Fruit fly (Drosophila melanogaster) whole organism, embryonic: Measurements from ENCODE around the gene SCaMC.

ENCODE experiments used
- Awh ChIP-seq: fragments of 200-800 bp; sonication (Bioruptor generic); IDR thresholded peaks from 2 replicates; pipeline ENCODE4, ENCODE4 v1.3.6; 2022; ENCODE audit warnings: missing biosample characterization, missing genetic modification characterization
- CG10274 ChIP-seq: fragments of 200-800 bp; sonication (Bioruptor generic); optimal IDR thresholded peaks from 3 replicates; lab custom pipeline; 2017; ENCODE audit warnings: missing biosample characterization, mild to moderate bottlenecking, missing genetic modification characterization
- CG10321 ChIP-seq: fragments of 200-800 bp; sonication (Bioruptor generic); IDR thresholded peaks from 2 replicates; pipeline ENCODE4 v1.3.6; 2022; ENCODE audit warnings: missing biosample characterization, missing genetic modification characterization
- CG10543 ChIP-seq: fragments of 200-800 bp; sonication (Bioruptor generic); optimal IDR thresholded peaks from 3 replicates; lab custom pipeline; 2017; ENCODE audit warnings: missing biosample characterization, mild to moderate bottlenecking, missing genetic modification characterization, moderate library complexity
- CG10979 ChIP-seq: fragments of 200-800 bp; sonication (Bioruptor generic); optimal IDR thresholded peaks from 2 replicates; lab custom pipeline; 2018; ENCODE audit warnings: missing biosample characterization, mild to moderate bottlenecking, missing genetic modification characterization, moderate library complexity
- CG11398 ChIP-seq: fragments of 200-800 bp; sonication (Bioruptor generic); optimal IDR thresholded peaks from 2 replicates; lab custom pipeline; 2016; ENCODE audit warnings: missing biosample characterization, missing genetic modification characterization
- CG11696 ChIP-seq: fragments of 200-800 bp; sonication (Bioruptor generic); IDR thresholded peaks from 2 replicates; pipeline ENCODE4 v1.3.6; 2022; ENCODE audit warnings: missing biosample characterization, missing genetic modification characterization
- CG12219 ChIP-seq: fragments of 200-800 bp; sonication (Bioruptor generic); optimal IDR thresholded peaks from 3 replicates; lab custom pipeline; 2018; ENCODE audit warnings: missing biosample characterization, mild to moderate bottlenecking, missing genetic modification characterization
- CG13775 ChIP-seq: fragments of 200-800 bp; sonication (Bioruptor generic); optimal IDR thresholded peaks from 3 replicates; lab custom pipeline; 2017; ENCODE audit warnings: missing biosample characterization, mild to moderate bottlenecking, missing genetic modification characterization
- CG16779 ChIP-seq: fragments of 200-800 bp; sonication (Bioruptor generic); IDR thresholded peaks from 2 replicates; pipeline ENCODE4 v1.3.6; 2022; ENCODE audit warnings: missing biosample characterization, missing genetic modification characterization
- CG17612 ChIP-seq: fragments of 200-800 bp; sonication (Bioruptor generic); IDR thresholded peaks from 2 replicates; pipeline ENCODE4 v1.3.6; 2022; ENCODE audit warnings: missing biosample characterization, missing genetic modification characterization
- CG17802 ChIP-seq: fragments of 200-800 bp; sonication (Bioruptor generic); optimal IDR thresholded peaks from 2 replicates; lab custom pipeline; 2018; ENCODE audit warnings: missing biosample characterization, mild to moderate bottlenecking, missing genetic modification characterization, moderate library complexity
- CG18262 ChIP-seq: fragments of 200-800 bp; optimal IDR thresholded peaks from 3 replicates; lab custom pipeline; 2019; ENCODE audit warnings: missing biosample characterization, mild to moderate bottlenecking, missing genetic modification characterization, moderate library complexity
- CG2875 ChIP-seq: fragments of 200-800 bp; sonication (Bioruptor generic); optimal IDR thresholded peaks from 2 replicates; lab custom pipeline; 2017; ENCODE audit warnings: missing biosample characterization, mild to moderate bottlenecking, missing genetic modification characterization, missing genetic modification reagents
- CG3281 ChIP-seq: fragments of 200-800 bp; sonication (Bioruptor generic); optimal IDR thresholded peaks from 3 replicates; lab custom pipeline; 2017; ENCODE audit warnings: missing biosample characterization, mild to moderate bottlenecking, missing genetic modification characterization
- CG34376 ChIP-seq: fragments of 200-800 bp; sonication (Bioruptor generic); optimal IDR thresholded peaks from 2 replicates; lab custom pipeline; 2018; ENCODE audit warnings: missing biosample characterization, mild to moderate bottlenecking, missing genetic modification characterization
- CG43689 ChIP-seq: fragments of 200-800 bp; sonication (Bioruptor generic); IDR thresholded peaks from 2 replicates; pipeline ENCODE4 v1.3.6; 2022; ENCODE audit warnings: missing biosample characterization, missing genetic modification characterization
- CG4820 ChIP-seq: fragments of 200-800 bp; sonication (Bioruptor generic); optimal IDR thresholded peaks from 3 replicates; lab custom pipeline; 2016; ENCODE audit warnings: missing biosample characterization, missing genetic modification characterization
- CG7372 ChIP-seq: fragments of 200-800 bp; sonication (Bioruptor generic); IDR thresholded peaks from 2 replicates; pipeline ENCODE4 v1.3.6; 2022; ENCODE audit warnings: missing biosample characterization, missing genetic modification characterization
- CG8281 ChIP-seq: fragments of 200-800 bp; sonication (Bioruptor generic); optimal IDR thresholded peaks from 2 replicates; lab custom pipeline; 2018; ENCODE audit warnings: missing biosample characterization, mild to moderate bottlenecking, missing genetic modification characterization, moderate library complexity
- CG8388 ChIP-seq: fragments of 200-800 bp; sonication (Bioruptor generic); optimal IDR thresholded peaks from 2 replicates; lab custom pipeline; 2019; ENCODE audit warnings: missing biosample characterization, mild to moderate bottlenecking, missing genetic modification characterization, moderate library complexity
- CG8924 ChIP-seq: fragments of 200-800 bp; optimal IDR thresholded peaks from 3 replicates; lab custom pipeline; 2019; ENCODE audit warnings: missing biosample characterization, mild to moderate bottlenecking, missing genetic modification characterization, moderate library complexity
- CG9932 ChIP-seq: fragments of 200-800 bp; sonication (Bioruptor generic); IDR thresholded peaks from 2 replicates; pipeline ENCODE4 v1.3.6; 2022; ENCODE audit warnings: missing biosample characterization, missing genetic modification characterization
- Chrac-16 ChIP-seq: fragments of 200-800 bp; sonication (Bioruptor generic); optimal IDR thresholded peaks from 3 replicates; lab custom pipeline; 2016; ENCODE audit warnings: missing biosample characterization, missing genetic modification characterization
- Dad ChIP-seq: fragments of 200-800 bp; sonication (Bioruptor generic); optimal IDR thresholded peaks from 3 replicates; lab custom pipeline; 2016; ENCODE audit warnings: missing biosample characterization, missing genetic modification characterization
- Fer1 ChIP-seq: fragments of 200-800 bp; sonication (Bioruptor generic); optimal IDR thresholded peaks from 2 replicates; lab custom pipeline; 2017; ENCODE audit warnings: missing biosample characterization, mild to moderate bottlenecking, missing genetic modification characterization
- Gsc ChIP-seq: fragments of 200-800 bp; sonication (Bioruptor generic); IDR thresholded peaks from 2 replicates; pipeline ENCODE4 v1.3.6; 2022; ENCODE audit warnings: missing biosample characterization, missing genetic modification characterization
- HLH4C ChIP-seq: fragments of 200-800 bp; sonication (Bioruptor generic); IDR thresholded peaks from 3 replicates; pipeline ENCODE4 v1.3.6; 2022; ENCODE audit warnings: missing biosample characterization, missing genetic modification characterization; ENCODE audit not compliant: partially characterized antibody
- HmgZ ChIP-seq: fragments of 200-800 bp; sonication (Bioruptor generic); optimal IDR thresholded peaks from 2 replicates; lab custom pipeline; 2018; ENCODE audit warnings: missing biosample characterization, mild to moderate bottlenecking, missing genetic modification characterization
- Lpt ChIP-seq: fragments of >200 bp; optimal IDR thresholded peaks from 2 replicates; lab custom pipeline; 2018; ENCODE audit warnings: missing biosample characterization, missing genetic modification characterization
- NFAT ChIP-seq: fragments of 200-800 bp; sonication (Bioruptor generic); IDR thresholded peaks from 2 replicates; pipeline ENCODE4 v1.3.6; 2022; ENCODE audit warnings: missing biosample characterization, missing genetic modification characterization
- Side ChIP-seq: fragments of 200-800 bp; sonication (Bioruptor generic); optimal IDR thresholded peaks from 2 replicates; lab custom pipeline; 2016; ENCODE audit warnings: missing biosample characterization, missing genetic modification characterization
- Sry-β ChIP-seq: fragments of 200-800 bp; sonication (Bioruptor generic); optimal IDR thresholded peaks from 2 replicates; lab custom pipeline; 2018; ENCODE audit warnings: missing biosample characterization, mild to moderate bottlenecking, missing genetic modification characterization, moderate library complexity
- Trl ChIP-seq, 3 experiments: fragments of >200 bp in 2 of 3; fragments of 200-800 bp in 1 of 3; sonication (Bioruptor generic) in 1 of 3; optimal IDR thresholded peaks; 2 replicates in 1 of 3; 3 replicates in 2 of 3; lab custom pipeline; 2016 to 2017; ENCODE audit warnings: missing biosample characterization in 1 of 3, missing genetic modification characterization in 1 of 3
- Vsx1 ChIP-seq: fragments of 200-800 bp; sonication (Bioruptor generic); optimal IDR thresholded peaks from 2 replicates; lab custom pipeline; 2017; ENCODE audit warnings: missing biosample characterization, mild to moderate bottlenecking, missing genetic modification characterization, missing genetic modification reagents
- ab ChIP-seq: fragments of 200-800 bp; sonication (Bioruptor generic); optimal IDR thresholded peaks from 2 replicates; lab custom pipeline; 2016; ENCODE audit warnings: missing biosample characterization, missing genetic modification characterization
- bigmax ChIP-seq: fragments of 200-800 bp; sonication (Bioruptor generic); optimal IDR thresholded peaks from 2 replicates; lab custom pipeline; 2018; ENCODE audit warnings: missing biosample characterization, mild to moderate bottlenecking, missing genetic modification characterization
- cato ChIP-seq: fragments of 200-800 bp; sonication (Bioruptor generic); optimal IDR thresholded peaks from 2 replicates; lab custom pipeline; 2016; ENCODE audit warnings: missing biosample characterization, missing genetic modification characterization, borderline replicate concordance
- ci ChIP-seq: fragments of 200-800 bp; sonication (Bioruptor generic); IDR thresholded peaks from 3 replicates; pipeline ENCODE4 v1.3.6; 2022; ENCODE audit warnings: missing biosample characterization, missing genetic modification characterization
- crp ChIP-seq, 2 experiments: fragments of 200-800 bp; sonication (Bioruptor generic); optimal IDR thresholded peaks; 2 replicates in 1 of 2; 3 replicates in 1 of 2; lab custom pipeline; 2017; ENCODE audit warnings: missing biosample characterization in 2 of 2, missing genetic modification characterization in 2 of 2, mild to moderate bottlenecking in 1 of 2, moderate library complexity in 1 of 2
- exex ChIP-seq: fragments of 200-800 bp; sonication (Bioruptor generic); optimal IDR thresholded peaks from 4 replicates; lab custom pipeline; 2018; ENCODE audit warnings: missing biosample characterization, mild to moderate bottlenecking, missing genetic modification characterization, moderate library complexity
- gt ChIP-seq: fragments of 200-800 bp; sonication (Bioruptor generic); IDR thresholded peaks from 2 replicates; pipeline ENCODE4 v1.3.6; 2022; ENCODE audit warnings: missing biosample characterization, missing genetic modification characterization
- her ChIP-seq: fragments of 200-800 bp; sonication (Bioruptor generic); optimal IDR thresholded peaks from 2 replicates; lab custom pipeline; 2016; ENCODE audit warnings: missing biosample characterization, missing genetic modification characterization
- inv ChIP-seq: fragments of 200-800 bp; sonication (Bioruptor generic); IDR thresholded peaks from 2 replicates; pipeline ENCODE4 v1.3.6; 2022; ENCODE audit warnings: missing biosample characterization, missing genetic modification characterization; ENCODE audit not compliant: partially characterized antibody
- jing ChIP-seq: fragments of 200-800 bp; sonication (Bioruptor generic); optimal IDR thresholded peaks from 2 replicates; lab custom pipeline; 2018; ENCODE audit warnings: missing biosample characterization, mild to moderate bottlenecking, missing genetic modification characterization
- p53 ChIP-seq: fragments of 200-800 bp; sonication (Bioruptor generic); optimal IDR thresholded peaks from 2 replicates; lab custom pipeline; 2016; ENCODE audit warnings: missing biosample characterization, missing genetic modification characterization
- tio ChIP-seq: fragments of 200-800 bp; sonication (Bioruptor generic); optimal IDR thresholded peaks from 2 replicates; lab custom pipeline; 2017; ENCODE audit warnings: missing biosample characterization, missing genetic modification characterization, inconsistent platforms
- unpg ChIP-seq: fragments of 200-800 bp; sonication (Bioruptor generic); optimal IDR thresholded peaks from 3 replicates; lab custom pipeline; 2018; ENCODE audit warnings: missing biosample characterization, mild to moderate bottlenecking, missing genetic modification characterization, moderate library complexity
- zf30C ChIP-seq: fragments of 200-800 bp; sonication (Bioruptor generic); optimal IDR thresholded peaks from 3 replicates; lab custom pipeline; 2018; ENCODE audit warnings: missing biosample characterization, mild to moderate bottlenecking, missing genetic modification characterization

Gene SCaMC

dm6 chr3L:12407779-12408178 lies 6.9 kb downstream of the SCaMC start:
- TF ChIP-seq CG10274 (GFP tag; lab: Kevin White, UChicago) (no peak), p53 (GFP tag; lab: Kevin White, UChicago) (no peak), Lpt (GFP tag; lab: Kevin White, UChicago) (no peak), CG43689 (GFP tag; lab: Robert Waterston, UW) (no peak), Dad (no peak), bigmax (GFP tag; lab: Kevin White, UChicago) (no peak), Vsx1 (GFP tag; lab: Kevin White, UChicago) (no peak), CG10543 (no peak), CG18262 (tag; lab: Kevin White, UChicago) (no peak), CG8388 (no peak), Awh (GFP tag; lab: Robert Waterston, UW) (no peak), CG10321 (GFP tag; lab: Robert Waterston, UW) (no peak), CG4820 (GFP tag; lab: Kevin White, UChicago) (no peak), Side (GFP tag; lab: Kevin White, UChicago) (no peak), Sry-β (no peak), CG11398 (GFP tag; lab: Kevin White, UChicago) (no peak), CG12219 (GFP tag; lab: Kevin White, UChicago) (no peak), Fer1 (GFP tag; lab: Kevin White, UChicago) (no peak)

- TF ChIP-seq exex, result peak; percentile 92
- TF ChIP-seq cato (GFP tag; lab: Kevin White, UChicago), result peak; percentile 60
- TF ChIP-seq unpg (GFP tag; lab: Kevin White, UChicago), result peak; percentile 76
- peak; percentile 99 for TF ChIP-seq CG34376 (GFP tag; lab: Kevin White, UChicago)
- no peak for TF ChIP-seq HLH4C (GFP tag; lab: Robert Waterston, UW)
- peak; percentile 34 for TF ChIP-seq Chrac-16 (GFP tag; lab: Kevin White, UChicago)
- no peak for TF ChIP-seq gt (GFP tag; lab: Robert Waterston, UW)
- TF ChIP-seq CG10979 (tag; lab: Kevin White, UChicago), result peak; percentile 30
- peak; percentile 65 for TF ChIP-seq CG13775 (GFP tag; lab: Kevin White, UChicago)
- TF ChIP-seq CG8924 (tag; lab: Kevin White, UChicago), result peak; percentile 72
- no peak for TF ChIP-seq Gsc
- TF ChIP-seq tio (GFP tag; lab: Kevin White, UChicago), result peak; percentile 79
- TF ChIP-seq crp (GFP tag; optimal IDR thresholded peaks at IDR 0.05; lab: Kevin White, UChicago), result peak in 1 of 2 experiments; percentile 52
- peak; percentile 76 for TF ChIP-seq CG8281 (tag; lab: Kevin White, UChicago)
- peak; percentile 90 for TF ChIP-seq NFAT (GFP tag; lab: Robert Waterston, UW)
- peak; percentile 52 to 88 for TF ChIP-seq Trl (optimal IDR thresholded peaks at IDR 0.05; lab: Kevin White, UChicago)
- TF ChIP-seq Trl (GFP tag; optimal IDR thresholded peaks at IDR 0.05; lab: Kevin White, UChicago), result peak; percentile 94
- no peak for TF ChIP-seq zf30C (GFP tag; lab: Kevin White, UChicago)
- peak; percentile 92 for TF ChIP-seq CG16779 (GFP tag; lab: Robert Waterston, UW)
- TF ChIP-seq CG7372 (GFP tag; lab: Robert Waterston, UW), result peak; percentile 93
- TF ChIP-seq her, result peak; percentile 93
- no peak for TF ChIP-seq jing (GFP tag; lab: Kevin White, UChicago)
- peak; percentile 97 for TF ChIP-seq ci (GFP tag; lab: Robert Waterston, UW)
- peak; percentile 94 for TF ChIP-seq CG3281 (GFP tag; lab: Kevin White, UChicago)
- TF ChIP-seq CG17612, result peak; percentile 88
- peak; percentile 88 for TF ChIP-seq CG11696 (GFP tag; lab: Robert Waterston, UW)
- no peak for TF ChIP-seq ab (GFP tag; lab: Kevin White, UChicago)
- TF ChIP-seq inv (GFP tag; lab: Robert Waterston, UW), result no peak
- peak; percentile 96 for TF ChIP-seq HmgZ (tag; lab: Kevin White, UChicago)
- peak; percentile 89 for TF ChIP-seq CG9932 (GFP tag; lab: Robert Waterston, UW)
- TF ChIP-seq CG2875 (GFP tag; lab: Kevin White, UChicago), result peak; percentile 89
- peak; percentile 35 for TF ChIP-seq CG17802 (tag; lab: Kevin White, UChicago)
Observed at dm6 chr3L:12406999-12407632, 7.5 kb downstream of the SCaMC start.
